Worm (Caenorhabditis elegans): ENCODE data around the gene fbxb-75.

DNA sequence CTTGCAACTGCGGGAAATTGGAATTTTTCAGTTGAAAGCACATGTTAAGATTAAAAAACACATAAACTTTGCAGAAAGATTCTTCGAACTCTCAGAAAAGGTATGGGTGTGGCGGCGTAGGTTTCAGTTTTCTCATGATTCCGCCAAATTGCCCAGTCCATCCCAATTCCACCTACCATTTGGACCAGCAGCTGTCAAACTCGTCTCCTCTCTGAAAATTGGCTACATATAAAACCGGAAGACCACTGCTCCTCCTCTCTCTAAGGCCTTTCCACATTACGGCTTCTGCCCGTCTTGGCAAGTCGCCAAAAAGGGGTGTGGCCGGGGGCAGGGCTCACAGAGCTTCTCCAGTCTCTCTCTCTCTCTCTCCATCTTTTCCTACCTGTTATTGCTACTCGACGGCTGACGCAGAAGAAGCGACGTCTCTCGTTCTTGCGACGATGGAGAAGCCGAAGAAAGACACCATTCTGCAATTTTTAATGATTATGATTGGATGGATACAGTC, 49.2 kb upstream of the fbxb-75 start, which contains the start of gene ZK180.7:
- TF ChIP-seq egl-27 (tag; optimal IDR thresholded peaks at IDR 0.05) (no peak), ztf-11 (tag; optimal IDR thresholded peaks at IDR 0.05) (no peak), skn-1 (tag; optimal IDR thresholded peaks at IDR 0.05) (no peak), ama-1 (optimal IDR thresholded peaks at IDR 0.05) (no peak)

Data from whole organism, L2 larva.